Worm (Caenorhabditis elegans): Measurements from ENCODE around the gene B0491.6.
A peak's percentile ranks its signal among the peaks of the same experiment; 100 is the strongest.

ce11 chrII:11297217-11297738, 50.9 kb downstream of the B0491.6 start, which contains the start of gene saps-1:
- TF ChIP-seq nhr-76 (tag; optimal IDR thresholded peaks at IDR 0.05) (no peak), pqm-1 (tag; optimal IDR thresholded peaks at IDR 0.05) (no peak), zip-4 (GFP tag; optimal IDR thresholded peaks at IDR 0.05) (no peak), mab-9 (GFP tag; IDR thresholded peaks at IDR 0.05) (no peak), zag-1 (tag; optimal IDR thresholded peaks at IDR 0.05) (no peak), mdl-1 (tag; optimal IDR thresholded peaks at IDR 0.05) (peak in 1 of 2 experiments; percentile 7)
